Fruit fly (Drosophila melanogaster) whole organism, adult: Measurements from ENCODE around the gene tHMG1.

Experiments
- CG12768 ChIP-seq: fragments of 200-800 bp; sonication (Bioruptor generic); optimal IDR thresholded peaks from 2 replicates; lab custom pipeline; 2017; ENCODE audit warnings: missing biosample characterization, missing genetic modification characterization, mild to moderate bottlenecking, moderate library complexity, missing genetic modification reagents
- bab1 ChIP-seq: fragments of 200-800 bp; sonication (Bioruptor generic); optimal IDR thresholded peaks from 3 replicates; lab custom pipeline; 2019; ENCODE audit warnings: missing biosample characterization, mild to moderate bottlenecking, missing genetic modification characterization, moderate library complexity
- cic ChIP-seq: fragments of 200-800 bp; sonication (Bioruptor generic); optimal IDR thresholded peaks from 2 replicates; lab custom pipeline; 2017; ENCODE audit warnings: missing biosample characterization, mild to moderate bottlenecking, missing genetic modification characterization, moderate library complexity

- peak; percentile 19 for TF ChIP-seq cic (GFP tag; lab: Kevin White, UChicago)
- no peak for TF ChIP-seq CG12768 (GFP tag; lab: Kevin White, UChicago)
- peak; percentile 60 for TF ChIP-seq bab1 (GFP tag; lab: Kevin White, UChicago)
These were observed 23.6 kb upstream of the tHMG1 start, which contains the start of the genes CG5377 and Nrx-1 for dm6 chr3R:22467939-22468571.
